Fruit fly (Drosophila melanogaster): Measurements from ENCODE around the gene Naa40.
A peak's percentile ranks its signal among the peaks of the same experiment; 100 is the strongest.

The Naa40 gene

DNA sequence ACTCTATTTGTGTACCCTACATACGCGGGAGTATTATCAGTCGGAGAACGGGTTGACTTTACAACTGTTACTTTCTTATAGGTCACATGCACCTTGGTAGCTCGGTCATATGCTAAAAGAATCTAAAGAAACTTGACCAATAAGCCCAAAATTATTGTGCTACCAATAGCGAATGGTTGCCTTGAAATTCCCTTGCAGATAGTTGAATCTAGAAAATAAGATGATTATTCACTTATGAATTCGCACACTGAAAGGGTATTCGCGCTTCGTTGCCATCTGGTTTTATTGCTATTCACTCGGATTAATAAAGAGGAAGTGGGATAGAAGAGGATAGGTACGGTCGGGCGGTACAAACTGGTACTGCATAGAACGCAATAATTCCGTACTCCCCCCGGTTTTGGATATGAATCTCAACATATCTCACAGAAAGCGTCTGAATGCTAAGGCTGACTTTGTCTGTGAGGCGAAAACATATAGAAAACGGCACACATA, 49.1 kb upstream of the Naa40 start (continued):
- TF ChIP-seq chinmo (GFP tag; IDR thresholded peaks at IDR 0.05; ENCODE audit: partially characterized antibody) (no peak), CG6254 (GFP tag; optimal IDR thresholded peaks at IDR 0.05) (peak; percentile 21), CG1647 (GFP tag; optimal IDR thresholded peaks at IDR 0.05) (peak; percentile 57), h (optimal IDR thresholded peaks at IDR 0.05) (no peak), H15 (GFP tag; IDR thresholded peaks at IDR 0.05) (peak; percentile 61; the same call in 2 of the 3 replicates), vfl (GFP tag; optimal IDR thresholded peaks at IDR 0.05) (peak; percentile 64), CG32772 (GFP tag; IDR thresholded peaks at IDR 0.05) (peak; percentile 57), repo (GFP tag; optimal IDR thresholded peaks at IDR 0.05) (peak; percentile 73), D19B (GFP tag; optimal IDR thresholded peaks at IDR 0.05) (peak; percentile 87), Fer1 (GFP tag; optimal IDR thresholded peaks at IDR 0.05) (peak; percentile 61), row (GFP tag; IDR thresholded peaks at IDR 0.05) (peak; percentile 94), Gug (GFP tag; IDR thresholded peaks at IDR 0.05) (peak; percentile 72; the same call in 3 of the 4 replicates), pb (GFP tag; optimal IDR thresholded peaks at IDR 0.05) (peak; percentile 78), ab (GFP tag; optimal IDR thresholded peaks at IDR 0.05) (peak; percentile 49), CG4820 (GFP tag; optimal IDR thresholded peaks at IDR 0.05) (peak; percentile 36), CG15601 (tag; optimal IDR thresholded peaks at IDR 0.05) (peak; percentile 18), CG10147 (GFP tag; optimal IDR thresholded peaks at IDR 0.05) (peak; percentile 81), cato (GFP tag; optimal IDR thresholded peaks at IDR 0.05; ENCODE audit: borderline replicate concordance) (peak; percentile 4), CG2712 (tag; optimal IDR thresholded peaks at IDR 0.05) (peak; percentile 53), zen (tag; optimal IDR thresholded peaks at IDR 0.05) (peak; percentile 15), fru (optimal IDR thresholded peaks at IDR 0.05) (no peak), pan (optimal IDR thresholded peaks at IDR 0.05) (no peak), pan (GFP tag; optimal IDR thresholded peaks at IDR 0.05 in 1 of 2, IDR thresholded peaks at IDR 0.05 in 1 of 2) (peak in 1 of 2 experiments; percentile 52), ssp (GFP tag; IDR thresholded peaks at IDR 0.05) (peak; percentile 59), CG3163 (GFP tag; optimal IDR thresholded peaks at IDR 0.05) (peak; percentile 57), trem (tag; optimal IDR thresholded peaks at IDR 0.05) (no peak), CG17912 (GFP tag; optimal IDR thresholded peaks at IDR 0.05) (no peak), gsb (GFP tag; IDR thresholded peaks at IDR 0.05) (peak; percentile 74), Hand (GFP tag; optimal IDR thresholded peaks at IDR 0.05) (peak; percentile 77), Sox102F (GFP tag; optimal IDR thresholded peaks at IDR 0.05) (peak; percentile 77), CG13296 (GFP tag; optimal IDR thresholded peaks at IDR 0.05) (peak; percentile 27), pum (GFP tag; optimal IDR thresholded peaks at IDR 0.05) (peak; percentile 67), Usf (GFP tag; optimal IDR thresholded peaks at IDR 0.05) (peak; percentile 56), nerfin-1 (tag; optimal IDR thresholded peaks at IDR 0.05) (no peak), tup (GFP tag; optimal IDR thresholded peaks at IDR 0.05) (no peak), usp (GFP tag; optimal IDR thresholded peaks at IDR 0.05) (no peak), dimm (GFP tag; IDR thresholded peaks at IDR 0.05) (no peak), CG8765 (GFP tag; IDR thresholded peaks at IDR 0.05) (no peak; the same call in 1 of the 2 replicates), pho (GFP tag; optimal IDR thresholded peaks at IDR 0.05) (peak; percentile 86), ase (GFP tag; IDR thresholded peaks at IDR 0.05) (no peak), eyg (GFP tag; optimal IDR thresholded peaks at IDR 0.05) (peak; percentile 83), CG3847 (GFP tag; IDR thresholded peaks at IDR 0.05) (peak; percentile 82), en (GFP tag; optimal IDR thresholded peaks at IDR 0.05) (no peak), Stat92E (GFP tag; optimal IDR thresholded peaks at IDR 0.05) (no peak), salm (tag; optimal IDR thresholded peaks at IDR 0.05) (no peak), CG18599 (GFP tag; optimal IDR thresholded peaks at IDR 0.05) (peak; percentile 81), caup (GFP tag; optimal IDR thresholded peaks at IDR 0.05; ENCODE audit: severe bottlenecking) (peak; percentile 60), dati (GFP tag; IDR thresholded peaks at IDR 0.05) (no peak), CG17328 (GFP tag; IDR thresholded peaks at IDR 0.05) (peak; percentile 43; the same call in 1 of the 2 replicates), CG6854 (GFP tag; optimal IDR thresholded peaks at IDR 0.05) (no peak), Six4 (GFP tag; optimal IDR thresholded peaks at IDR 0.05) (no peak), CG1603 (tag; optimal IDR thresholded peaks at IDR 0.05) (peak; percentile 23)
